Fruit fly (Drosophila melanogaster) whole organism, prepupa: ENCODE results near the gene CG2100.

ENCODE experiments used
- CG11294 ChIP-seq: fragments of 200-800 bp; sonication (Bioruptor generic); IDR thresholded peaks from 2 replicates; pipeline ENCODE4 v1.3.6; 2022; ENCODE audit warnings: missing biosample characterization, missing genetic modification characterization
- CG1621 ChIP-seq: fragments of 200-800 bp; sonication (Bioruptor generic); optimal IDR thresholded peaks from 3 replicates; lab custom pipeline; 2018; ENCODE audit warnings: missing biosample characterization, mild to moderate bottlenecking, missing genetic modification characterization
- CG6276 ChIP-seq: fragments of 200-800 bp; sonication (Bioruptor generic); optimal IDR thresholded peaks from 2 replicates; lab custom pipeline; 2017; ENCODE audit warnings: missing biosample characterization, mild to moderate bottlenecking, missing genetic modification characterization
- CG6792 ChIP-seq: fragments of 200-800 bp; sonication (Bioruptor generic); optimal IDR thresholded peaks from 3 replicates; lab custom pipeline; 2016; ENCODE audit warnings: missing biosample characterization, missing genetic modification characterization
- CG9139 ChIP-seq: fragments of 200-800 bp; sonication (Bioruptor generic); optimal IDR thresholded peaks from 3 replicates; lab custom pipeline; 2017; ENCODE audit warnings: missing biosample characterization, mild to moderate bottlenecking, missing genetic modification characterization
- Gug ChIP-seq: fragments of 200-800 bp; sonication (Bioruptor generic); IDR thresholded peaks from 2 replicates; pipeline ENCODE4 v1.3.6; 2022; ENCODE audit warnings: missing biosample characterization, missing genetic modification characterization
- Hr39 ChIP-seq: fragments of 200-800 bp; sonication (Bioruptor generic); optimal IDR thresholded peaks from 2 replicates; lab custom pipeline; 2016; ENCODE audit warnings: missing biosample characterization, missing genetic modification characterization
- OdsH ChIP-seq: fragments of 200-800 bp; sonication (Bioruptor generic); optimal IDR thresholded peaks from 3 replicates; lab custom pipeline; 2016; ENCODE audit warnings: missing biosample characterization, missing genetic modification characterization
- Smox ChIP-seq: fragments of 200-800 bp; sonication (Bioruptor generic); optimal IDR thresholded peaks from 3 replicates; lab custom pipeline; 2016; ENCODE audit warnings: missing biosample characterization, missing genetic modification characterization
- Sox102F ChIP-seq: fragments of 200-800 bp; sonication (Bioruptor generic); optimal IDR thresholded peaks from 2 replicates; lab custom pipeline; 2016; ENCODE audit warnings: missing biosample characterization, mild to moderate bottlenecking, missing genetic modification characterization
- fd59A ChIP-seq: fragments of 200-800 bp; sonication (Bioruptor generic); optimal IDR thresholded peaks from 2 replicates; lab custom pipeline; 2017; ENCODE audit warnings: missing biosample characterization, mild to moderate bottlenecking, missing genetic modification characterization, missing genetic modification reagents
- topi ChIP-seq: fragments of 200-800 bp; sonication (Bioruptor generic); optimal IDR thresholded peaks from 3 replicates; lab custom pipeline; 2016; ENCODE audit warnings: missing biosample characterization, missing genetic modification characterization

DNA sequence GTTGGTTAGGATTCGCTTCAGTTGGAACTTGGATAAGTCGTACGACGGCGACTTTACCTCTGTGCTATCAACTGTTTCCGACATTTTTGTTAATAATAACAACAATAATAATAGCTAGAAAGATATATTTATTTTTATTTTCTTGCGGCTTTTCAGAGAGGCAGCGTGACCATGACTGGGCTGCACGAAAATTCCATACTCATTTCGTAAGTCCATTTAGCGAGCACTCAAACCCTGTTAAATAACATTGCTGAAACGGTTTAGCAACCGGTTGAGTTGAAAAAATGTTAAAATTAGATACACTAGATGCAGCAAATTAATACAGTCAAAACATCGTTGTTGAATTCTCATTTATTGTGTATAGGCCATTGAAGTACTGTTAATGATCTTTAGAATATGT, 18.4 kb upstream of the CG2100 start, which contains the start of gene Dcps:
- no peak for TF ChIP-seq Gug
- no peak for TF ChIP-seq Hr39 (GFP tag; lab: Kevin White, UChicago)
- no peak for TF ChIP-seq OdsH (GFP tag; lab: Kevin White, UChicago)
- no peak for TF ChIP-seq Sox102F
- no peak for TF ChIP-seq CG11294 (GFP tag; lab: Robert Waterston, UW)
- TF ChIP-seq CG6276 (GFP tag; lab: Kevin White, UChicago) = no peak
- TF ChIP-seq CG9139 (GFP tag; lab: Kevin White, UChicago) = no peak
- no peak for TF ChIP-seq CG6792
- TF ChIP-seq CG1621 (tag; lab: Kevin White, UChicago) = no peak
- TF ChIP-seq topi (GFP tag; lab: Kevin White, UChicago) = no peak
- TF ChIP-seq Smox = no peak
- TF ChIP-seq fd59A (GFP tag; lab: Kevin White, UChicago) = no peak
